Fruit fly (Drosophila melanogaster): ENCODE data around the gene Csl4.

The Csl4 gene

DNA sequence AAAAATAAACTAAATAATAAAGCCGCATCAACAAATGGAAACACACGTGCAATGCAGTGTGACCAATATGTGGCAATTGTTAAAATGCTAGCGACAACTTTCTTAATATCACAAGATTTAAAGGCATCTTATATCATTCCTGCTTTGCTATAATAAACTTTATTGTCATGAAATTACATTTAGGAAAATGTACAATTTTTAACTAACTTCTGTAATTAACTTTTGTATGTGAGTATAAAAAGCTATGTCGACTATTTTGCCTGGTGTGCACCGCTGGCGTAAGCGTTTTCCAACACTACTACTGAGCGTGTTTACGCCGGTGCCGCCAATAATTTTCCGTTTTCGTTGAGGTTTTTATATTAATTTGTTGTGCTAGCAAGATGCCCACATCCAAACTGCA is at the start of gene Csl4, which contains the start of gene Nup160 (continued):
- TF ChIP-seq Pdp1 (GFP tag; optimal IDR thresholded peaks at IDR 0.05) (peak; percentile 83 to 85), wor (GFP tag; IDR thresholded peaks at IDR 0.05) (peak; percentile 37; the same call in 1 of the 2 replicates), Side (GFP tag; optimal IDR thresholded peaks at IDR 0.05) (peak; percentile 89), CG5245 (GFP tag; optimal IDR thresholded peaks at IDR 0.05) (peak; percentile 69), CG14710 (tag; optimal IDR thresholded peaks at IDR 0.05) (peak; percentile 77), Taf1 (GFP tag; IDR thresholded peaks at IDR 0.05) (peak; percentile 55; the same call in 1 of the 2 replicates), Dbx (GFP tag; IDR thresholded peaks at IDR 0.05) (peak; percentile 86), CG7839 (tag; optimal IDR thresholded peaks at IDR 0.05) (no peak), ATbp (GFP tag; optimal IDR thresholded peaks at IDR 0.05) (no peak), CG7987 (GFP tag; optimal IDR thresholded peaks at IDR 0.05) (peak; percentile 52), bigmax (GFP tag; optimal IDR thresholded peaks at IDR 0.05) (no peak), CG8359 (GFP tag; optimal IDR thresholded peaks at IDR 0.05; ENCODE audit: borderline replicate concordance) (no peak), Meics (GFP tag; optimal IDR thresholded peaks at IDR 0.05) (peak; percentile 61), Dip2 (GFP tag; IDR thresholded peaks at IDR 0.05) (no peak), D19B (GFP tag; optimal IDR thresholded peaks at IDR 0.05) (no peak), Dip3 (GFP tag; optimal IDR thresholded peaks at IDR 0.05) (peak; percentile 84), CG13424 (tag; optimal IDR thresholded peaks at IDR 0.05) (peak; percentile 77), sd (tag; optimal IDR thresholded peaks at IDR 0.05) (no peak), CG3995 (GFP tag; optimal IDR thresholded peaks at IDR 0.05) (peak; percentile 57), CG2678 (tag; optimal IDR thresholded peaks at IDR 0.05) (no peak), CG17328 (GFP tag; IDR thresholded peaks at IDR 0.05) (peak; percentile 78), Scr (GFP tag; IDR thresholded peaks at IDR 0.05; ENCODE audit: partially characterized antibody) (peak; percentile 36), CG15011 (GFP tag; optimal IDR thresholded peaks at IDR 0.05) (no peak), hkb (optimal IDR thresholded peaks at IDR 0.05) (no peak), hkb (GFP tag; IDR thresholded peaks at IDR 0.05) (peak; percentile 85), Fer1 (GFP tag; optimal IDR thresholded peaks at IDR 0.05) (peak; percentile 76), Dek (tag; optimal IDR thresholded peaks at IDR 0.05) (peak; percentile 43), Ptx1 (GFP tag; IDR thresholded peaks at IDR 0.05) (peak; percentile 74), Lhr (GFP tag; optimal IDR thresholded peaks at IDR 0.05) (peak; percentile 25), crol (GFP tag; IDR thresholded peaks at IDR 0.05) (no peak), Drgx (GFP tag; IDR thresholded peaks at IDR 0.05) (peak; percentile 71), CG11247 (GFP tag; IDR thresholded peaks at IDR 0.05) (peak; percentile 72), CoRest (tag; optimal IDR thresholded peaks at IDR 0.05) (peak; percentile 77), pho (GFP tag; optimal IDR thresholded peaks at IDR 0.05) (peak; percentile 85), seq (GFP tag; IDR thresholded peaks at IDR 0.05) (peak; percentile 61; the same call in 1 of the 2 replicates), CG7963 (GFP tag; IDR thresholded peaks at IDR 0.05; ENCODE audit: partially characterized antibody) (no peak), CG8944 (GFP tag; optimal IDR thresholded peaks at IDR 0.05) (peak; percentile 86), CrebB (tag; optimal IDR thresholded peaks at IDR 0.05) (peak; percentile 65), CG7372 (GFP tag; IDR thresholded peaks at IDR 0.05) (peak; percentile 65), Vsx1 (GFP tag; optimal IDR thresholded peaks at IDR 0.05) (no peak), CG15601 (tag; optimal IDR thresholded peaks at IDR 0.05) (no peak), fd64A (GFP tag; optimal IDR thresholded peaks at IDR 0.05) (no peak), CG6813 (GFP tag; optimal IDR thresholded peaks at IDR 0.05) (no peak), CkIIα-i1 (GFP tag; IDR thresholded peaks at IDR 0.05) (no peak), dan (GFP tag; IDR thresholded peaks at IDR 0.05) (no peak), CG11398 (GFP tag; optimal IDR thresholded peaks at IDR 0.05) (peak; percentile 52), CG15269 (tag; optimal IDR thresholded peaks at IDR 0.05) (no peak), so (GFP tag; IDR thresholded peaks at IDR 0.05) (peak; percentile 47; the same call in 2 of the 3 replicates), CG10565 (GFP tag; optimal IDR thresholded peaks at IDR 0.05) (no peak), CG13894 (tag; optimal IDR thresholded peaks at IDR 0.05) (no peak), btn (GFP tag; optimal IDR thresholded peaks at IDR 0.05) (peak; percentile 55)

Measured in whole organism, embryonic.